Fruit fly (Drosophila melanogaster) whole organism, prepupa: ENCODE results near the gene Tsp29Fb.

Experiments
- CG10631 ChIP-seq: fragments of 200-800 bp; sonication (Bioruptor generic); optimal IDR thresholded peaks from 2 replicates; lab custom pipeline; 2016; ENCODE audit warnings: missing biosample characterization, missing genetic modification characterization
- CG10669 ChIP-seq: fragments of 200-800 bp; sonication (Bioruptor generic); optimal IDR thresholded peaks from 3 replicates; lab custom pipeline; 2018; ENCODE audit warnings: missing biosample characterization, mild to moderate bottlenecking, missing genetic modification characterization, moderate library complexity
- CG11294 ChIP-seq: fragments of 200-800 bp; sonication (Bioruptor generic); IDR thresholded peaks from 2 replicates; pipeline ENCODE4 v1.3.6; 2022; ENCODE audit warnings: missing biosample characterization, missing genetic modification characterization
- CG11902 ChIP-seq: fragments of 200-800 bp; sonication (Bioruptor generic); optimal IDR thresholded peaks from 3 replicates; lab custom pipeline; 2016; ENCODE audit warnings: missing biosample characterization, missing genetic modification characterization
- CG1621 ChIP-seq: fragments of 200-800 bp; sonication (Bioruptor generic); optimal IDR thresholded peaks from 3 replicates; lab custom pipeline; 2018; ENCODE audit warnings: missing biosample characterization, mild to moderate bottlenecking, missing genetic modification characterization
- CG31627 ChIP-seq: fragments of 200-800 bp; sonication (Bioruptor generic); optimal IDR thresholded peaks from 3 replicates; lab custom pipeline; 2016; ENCODE audit warnings: missing biosample characterization, missing genetic modification characterization
- CG32006 ChIP-seq: fragments of 200-800 bp; sonication (Bioruptor generic); optimal IDR thresholded peaks from 3 replicates; lab custom pipeline; 2017; ENCODE audit warnings: missing biosample characterization, mild to moderate bottlenecking, missing genetic modification characterization
- CG34406 ChIP-seq: fragments of 200-800 bp; sonication (Bioruptor generic); optimal IDR thresholded peaks from 3 replicates; lab custom pipeline; 2016; ENCODE audit warnings: missing biosample characterization, missing genetic modification characterization
- CG3919 ChIP-seq: fragments of 200-800 bp; sonication (Bioruptor generic); optimal IDR thresholded peaks from 3 replicates; lab custom pipeline; 2016; ENCODE audit warnings: missing biosample characterization, missing genetic modification characterization
- CG4318 ChIP-seq: fragments of 200-800 bp; sonication (Bioruptor generic); optimal IDR thresholded peaks from 3 replicates; lab custom pipeline; 2017; ENCODE audit warnings: missing biosample characterization, mild to moderate bottlenecking, missing genetic modification characterization
- CG6163 ChIP-seq: fragments of 200-800 bp; sonication (Bioruptor generic); IDR thresholded peaks from 3 replicates; pipeline ENCODE4 v1.3.6; 2022; ENCODE audit warnings: missing biosample characterization, missing genetic modification characterization
- CG6276 ChIP-seq: fragments of 200-800 bp; sonication (Bioruptor generic); optimal IDR thresholded peaks from 2 replicates; lab custom pipeline; 2017; ENCODE audit warnings: missing biosample characterization, mild to moderate bottlenecking, missing genetic modification characterization
- CG6808 ChIP-seq: fragments of 200-800 bp; sonication (Bioruptor generic); optimal IDR thresholded peaks from 3 replicates; lab custom pipeline; 2017; ENCODE audit warnings: missing biosample characterization, missing genetic modification characterization, mild to moderate bottlenecking, moderate library complexity, missing genetic modification reagents
- CG6854 ChIP-seq: fragments of 200-800 bp; sonication (Bioruptor generic); optimal IDR thresholded peaks from 2 replicates; lab custom pipeline; 2017; ENCODE audit warnings: missing biosample characterization, mild to moderate bottlenecking, missing genetic modification characterization
- CG8119 ChIP-seq: fragments of 200-800 bp; sonication (Bioruptor generic); IDR thresholded peaks from 3 replicates; pipeline ENCODE4 v1.3.6; 2022; ENCODE audit warnings: missing biosample characterization, missing genetic modification characterization
- CG8319 ChIP-seq: fragments of 200-800 bp; sonication (Bioruptor generic); optimal IDR thresholded peaks from 3 replicates; lab custom pipeline; 2016; ENCODE audit warnings: missing biosample characterization, missing genetic modification characterization
- CG8632 ChIP-seq: fragments of 200-800 bp; sonication (Bioruptor generic); optimal IDR thresholded peaks from 3 replicates; lab custom pipeline; 2016; ENCODE audit warnings: missing biosample characterization, missing genetic modification characterization
- CG9139 ChIP-seq: fragments of 200-800 bp; sonication (Bioruptor generic); optimal IDR thresholded peaks from 3 replicates; lab custom pipeline; 2017; ENCODE audit warnings: missing biosample characterization, mild to moderate bottlenecking, missing genetic modification characterization
- Eip75B ChIP-seq: fragments of 200-800 bp; sonication (Bioruptor generic); optimal IDR thresholded peaks from 3 replicates; lab custom pipeline; 2016; ENCODE audit warnings: missing biosample characterization, missing genetic modification characterization
- Eip93F ChIP-seq: fragments of 200-800 bp; sonication (Bioruptor generic); optimal IDR thresholded peaks from 2 replicates; lab custom pipeline; 2016; ENCODE audit warnings: missing biosample characterization, mild to moderate bottlenecking, missing genetic modification characterization
- Ets21C ChIP-seq: fragments of 200-800 bp; sonication (Bioruptor generic); optimal IDR thresholded peaks from 3 replicates; lab custom pipeline; 2016; ENCODE audit warnings: missing biosample characterization, missing genetic modification characterization
- Ets96B ChIP-seq: fragments of 200-800 bp; optimal IDR thresholded peaks from 2 replicates; lab custom pipeline; 2019; ENCODE audit warnings: missing biosample characterization, mild to moderate bottlenecking, missing genetic modification characterization, moderate library complexity
- Gug ChIP-seq: fragments of 200-800 bp; sonication (Bioruptor generic); IDR thresholded peaks from 2 replicates; pipeline ENCODE4 v1.3.6; 2022; ENCODE audit warnings: missing biosample characterization, missing genetic modification characterization
- Hr38 ChIP-seq: sonication (Bioruptor generic); optimal IDR thresholded peaks from 2 replicates; lab custom pipeline; 2016; ENCODE audit warnings: missing biosample characterization, missing genetic modification characterization
- Hr39 ChIP-seq: fragments of 200-800 bp; sonication (Bioruptor generic); optimal IDR thresholded peaks from 2 replicates; lab custom pipeline; 2016; ENCODE audit warnings: missing biosample characterization, missing genetic modification characterization
- Hr4 ChIP-seq: fragments of 200-800 bp; sonication (Bioruptor generic); optimal IDR thresholded peaks from 3 replicates; lab custom pipeline; 2016; ENCODE audit warnings: missing biosample characterization, missing genetic modification characterization
- Lpt ChIP-seq: fragments of 200-800 bp; sonication (Bioruptor generic); optimal IDR thresholded peaks from 3 replicates; lab custom pipeline; 2016; ENCODE audit warnings: missing biosample characterization, missing genetic modification characterization
- Met ChIP-seq: fragments of 200-800 bp; sonication (Bioruptor generic); optimal IDR thresholded peaks from 3 replicates; lab custom pipeline; 2016; ENCODE audit warnings: missing biosample characterization, missing genetic modification characterization
- Smox ChIP-seq: fragments of 200-800 bp; sonication (Bioruptor generic); optimal IDR thresholded peaks from 3 replicates; lab custom pipeline; 2016; ENCODE audit warnings: missing biosample characterization, missing genetic modification characterization
- Sox102F ChIP-seq: fragments of 200-800 bp; sonication (Bioruptor generic); optimal IDR thresholded peaks from 2 replicates; lab custom pipeline; 2016; ENCODE audit warnings: missing biosample characterization, mild to moderate bottlenecking, missing genetic modification characterization
- Sox14 ChIP-seq: fragments of 200-800 bp; sonication (Bioruptor generic); optimal IDR thresholded peaks from 3 replicates; lab custom pipeline; 2016; ENCODE audit warnings: missing biosample characterization, missing genetic modification characterization
- achi ChIP-seq: fragments of 200-800 bp; sonication (Bioruptor generic); optimal IDR thresholded peaks from 3 replicates; lab custom pipeline; 2016; ENCODE audit warnings: missing biosample characterization, missing genetic modification characterization
- cyc ChIP-seq: fragments of 200-800 bp; sonication (Bioruptor generic); optimal IDR thresholded peaks from 3 replicates; lab custom pipeline; 2016; ENCODE audit warnings: missing biosample characterization, missing genetic modification characterization
- dsx ChIP-seq: fragments of 200-800 bp; optimal IDR thresholded peaks from 3 replicates; lab custom pipeline; 2019; ENCODE audit warnings: missing biosample characterization, mild to moderate bottlenecking, missing genetic modification characterization, moderate library complexity; ENCODE audit not compliant: poor library complexity, severe bottlenecking
- esn ChIP-seq: fragments of 200-800 bp; sonication (Bioruptor generic); optimal IDR thresholded peaks from 2 replicates; lab custom pipeline; 2016; ENCODE audit warnings: missing biosample characterization, mild to moderate bottlenecking, missing genetic modification characterization, moderate library complexity
- fd59A ChIP-seq: fragments of 200-800 bp; sonication (Bioruptor generic); optimal IDR thresholded peaks from 2 replicates; lab custom pipeline; 2017; ENCODE audit warnings: missing biosample characterization, mild to moderate bottlenecking, missing genetic modification characterization, missing genetic modification reagents
- fd85E ChIP-seq: fragments of 200-800 bp; sonication (Bioruptor generic); optimal IDR thresholded peaks from 3 replicates; lab custom pipeline; 2016; ENCODE audit warnings: missing biosample characterization, missing genetic modification characterization
- lz ChIP-seq: fragments of 200-800 bp; sonication (Bioruptor generic); optimal IDR thresholded peaks from 3 replicates; lab custom pipeline; 2016; ENCODE audit warnings: missing biosample characterization, missing genetic modification characterization
- net ChIP-seq: fragments of 200-800 bp; sonication (Bioruptor generic); optimal IDR thresholded peaks from 3 replicates; lab custom pipeline; 2016; ENCODE audit warnings: missing biosample characterization, missing genetic modification characterization
- pdm3 ChIP-seq: fragments of 200-800 bp; sonication (Bioruptor generic); optimal IDR thresholded peaks from 3 replicates; lab custom pipeline; 2016; ENCODE audit warnings: missing biosample characterization, missing genetic modification characterization
- salr ChIP-seq, 2 experiments: fragments of 200-800 bp; sonication (Bioruptor generic); optimal IDR thresholded peaks; 3 replicates each; lab custom pipeline; 2016 to 2018; ENCODE audit warnings: missing biosample characterization in 2 of 2, missing genetic modification characterization in 2 of 2, mild to moderate bottlenecking in 1 of 2
- spab ChIP-seq: fragments of 200-800 bp; sonication (Bioruptor generic); optimal IDR thresholded peaks from 2 replicates; lab custom pipeline; 2017; ENCODE audit warnings: missing biosample characterization, mild to moderate bottlenecking, missing genetic modification characterization, missing genetic modification reagents
- ss ChIP-seq, 2 experiments: fragments of 200-800 bp; sonication (Bioruptor generic); optimal IDR thresholded peaks; 2 replicates in 1 of 2; 3 replicates in 1 of 2; lab custom pipeline; 2017 to 2018; ENCODE audit warnings: mild to moderate bottlenecking in 2 of 2, missing biosample characterization in 2 of 2, missing genetic modification characterization in 2 of 2, moderate library complexity in 1 of 2
- topi ChIP-seq: fragments of 200-800 bp; sonication (Bioruptor generic); optimal IDR thresholded peaks from 3 replicates; lab custom pipeline; 2016; ENCODE audit warnings: missing biosample characterization, missing genetic modification characterization

Gene Tsp29Fb

dm6 chr2L:8951184-8951934, 14.2 kb downstream of the Tsp29Fb start, which contains the start of gene C1GalTA (continued):
- peak; percentile 96 for TF ChIP-seq CG11294
- TF ChIP-seq achi = peak; percentile 97
- peak; percentile 80 for TF ChIP-seq CG31627 (GFP tag; lab: Kevin White, UChicago)
- TF ChIP-seq Smox (GFP tag; lab: Kevin White, UChicago) = peak; percentile 86
- TF ChIP-seq esn = peak; percentile 96
- TF ChIP-seq cyc (GFP tag; lab: Kevin White, UChicago) = peak; percentile 89
- TF ChIP-seq CG10631 (GFP tag; lab: Kevin White, UChicago) = peak; percentile 98
- peak; percentile 98 for TF ChIP-seq spab (GFP tag; lab: Kevin White, UChicago)
- TF ChIP-seq Eip75B (GFP tag; lab: Kevin White, UChicago) = peak; percentile 86
- peak; percentile 90 for TF ChIP-seq CG4318 (GFP tag; lab: Kevin White, UChicago)

- no peak for TF ChIP-seq Ets96B
- peak; percentile 76 for TF ChIP-seq CG6163
- peak; percentile 55 for TF ChIP-seq Smox (GFP tag; lab: Kevin White, UChicago)
- peak; percentile 31 for TF ChIP-seq CG6808
- peak; percentile 61 for TF ChIP-seq achi
- peak; percentile 52 for TF ChIP-seq dsx
- TF ChIP-seq CG6854 (GFP tag; lab: Kevin White, UChicago) = no peak
- no peak for TF ChIP-seq CG1621 (tag; lab: Kevin White, UChicago)
- peak in 1 of 2 experiments; percentile 32 for TF ChIP-seq salr (GFP tag; optimal IDR thresholded peaks at IDR 0.05; lab: Kevin White, UChicago)
- peak; percentile 50 for TF ChIP-seq net (GFP tag; lab: Kevin White, UChicago)
- TF ChIP-seq CG11294 = peak; percentile 49; the same call in 1 of the 2 replicates
- TF ChIP-seq CG10669 (GFP tag; lab: Kevin White, UChicago) = peak; percentile 33
- TF ChIP-seq cyc (GFP tag; lab: Kevin White, UChicago) = peak; percentile 56
- TF ChIP-seq CG32006 (GFP tag; lab: Kevin White, UChicago) = peak; percentile 54
- peak; percentile 40 for TF ChIP-seq fd85E (GFP tag; lab: Kevin White, UChicago)
- TF ChIP-seq Sox14 = peak; percentile 55
- peak; percentile 37 for TF ChIP-seq CG34406
- peak; percentile 49 for TF ChIP-seq topi (GFP tag; lab: Kevin White, UChicago)
- TF ChIP-seq CG9139 (GFP tag; lab: Kevin White, UChicago) = no peak
- peak; percentile 32 for TF ChIP-seq Eip93F (GFP tag; lab: Kevin White, UChicago)
- peak; percentile 40 for TF ChIP-seq Lpt (GFP tag; lab: Kevin White, UChicago)
- no peak for TF ChIP-seq ss (GFP tag; optimal IDR thresholded peaks at IDR 0.05; lab: Kevin White, UChicago)
- TF ChIP-seq CG10631 (GFP tag; lab: Kevin White, UChicago) = peak; percentile 71
- TF ChIP-seq Hr38 (GFP tag; lab: Kevin White, UChicago) = no peak
- TF ChIP-seq Eip75B (GFP tag; lab: Kevin White, UChicago) = peak; percentile 18
- TF ChIP-seq CG8119 (GFP tag; lab: Robert Waterston, UW) = no peak; the same call in 2 of the 3 replicates
- TF ChIP-seq fd59A (GFP tag; lab: Kevin White, UChicago) = peak; percentile 14
- TF ChIP-seq CG8319 (GFP tag; lab: Kevin White, UChicago) = peak; percentile 36
- peak; percentile 77 for TF ChIP-seq Sox102F
- peak; percentile 70 for TF ChIP-seq pdm3 (GFP tag; lab: Kevin White, UChicago)
- peak; percentile 47 for TF ChIP-seq Hr4
- TF ChIP-seq esn = peak; percentile 74
- TF ChIP-seq Hr39 = peak; percentile 66
- peak; percentile 6 for TF ChIP-seq CG11902
- peak; percentile 56 for TF ChIP-seq lz
- TF ChIP-seq CG3919 (GFP tag; lab: Kevin White, UChicago) = peak; percentile 61
- TF ChIP-seq Gug (GFP tag; lab: Robert Waterston, UW) = peak; percentile 65
- peak; percentile 25 for TF ChIP-seq CG6276 (GFP tag; lab: Kevin White, UChicago)
- no peak for TF ChIP-seq CG4318 (GFP tag; lab: Kevin White, UChicago)
- TF ChIP-seq CG31627 (GFP tag; lab: Kevin White, UChicago) = peak; percentile 59
- TF ChIP-seq spab (GFP tag; lab: Kevin White, UChicago) = peak; percentile 15
- TF ChIP-seq CG8632 (GFP tag; lab: Kevin White, UChicago) = peak; percentile 55
- TF ChIP-seq Met (GFP tag; lab: Kevin White, UChicago) = peak; percentile 65
- peak; percentile 54 for TF ChIP-seq Ets21C (GFP tag; lab: Kevin White, UChicago)
Measured at dm6 chr2L:8952194-8953037, 15.2 kb downstream of the Tsp29Fb start.
